Worm (Caenorhabditis elegans) whole organism, L4/young adult: ENCODE measurements around the gene cope-1.

ENCODE experiments used
- dao-5 ChIP-seq: sonication (generic microtip); optimal IDR thresholded peaks from 2 replicates; lab custom pipeline; 2016; ENCODE audit warnings: missing genotype, missing genetic modification characterization, moderate library complexity, missing compliant biosample characterization
- him-1 ChIP-seq: sonication (generic microtip); optimal IDR thresholded peaks from 2 replicates; lab custom pipeline; 2016; ENCODE audit warnings: missing genotype, missing genetic modification reagents, missing genetic modification characterization, missing compliant biosample characterization

DNA sequence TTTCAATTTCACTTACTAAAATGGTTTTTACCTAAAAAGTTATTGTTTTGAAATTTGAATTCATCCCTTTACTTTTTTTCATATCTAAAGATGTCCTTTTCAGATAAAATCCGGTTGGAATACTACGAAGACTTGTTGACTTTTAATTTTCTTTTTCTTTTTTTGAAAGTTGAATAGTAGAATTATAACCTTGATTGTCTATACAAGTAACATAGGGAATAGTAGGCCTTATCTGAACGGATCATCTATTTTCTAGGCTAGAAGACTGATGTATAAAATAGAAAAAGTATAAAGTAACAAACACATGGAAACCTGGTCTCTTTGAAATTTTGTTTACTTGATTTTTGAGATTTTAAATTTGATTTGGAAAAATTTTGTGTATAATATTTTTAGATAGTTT lies 45.2 kb upstream of the cope-1 start:
- TF ChIP-seq him-1 (tag; lab: Kevin White, UChicago) = no peak
- no peak for TF ChIP-seq dao-5 (tag; lab: Kevin White, UChicago)
